Fruit fly (Drosophila melanogaster) Kc167 (cell line): ENCODE results near the gene CG14650.

Experiments
- Myc ChIP-seq: fragments of >200 bp; optimal IDR thresholded peaks from 2 replicates; lab custom pipeline; 2017; ENCODE audit warnings: missing external identifiers
- Sin3A ChIP-seq: fragments of >200 bp; optimal IDR thresholded peaks from 2 replicates; lab custom pipeline; 2018; ENCODE audit warnings: missing external identifiers
- h ChIP-seq: fragments of >200 bp; optimal IDR thresholded peaks from 3 replicates; lab custom pipeline; 2018; ENCODE audit warnings: missing external identifiers
- insv ChIP-seq: fragments of >200 bp; optimal IDR thresholded peaks from 3 replicates; lab custom pipeline; 2018; ENCODE audit warnings: missing external identifiers
- psq ChIP-seq: fragments of >200 bp; optimal IDR thresholded peaks from 2 replicates; lab custom pipeline; 2017; ENCODE audit warnings: missing external identifiers
- ttk ChIP-seq: sonication (Bioruptor generic); optimal IDR thresholded peaks from 2 replicates; lab custom pipeline; 2017; ENCODE audit warnings: missing external identifiers

Gene CG14650

dm6 chr3R:4403706-4404392 lies 33.3 kb upstream of the CG14650 start:
- TF ChIP-seq h (no peak), Sin3A (lab: Kevin White, UChicago) (no peak), psq (no peak), ttk (no peak), Myc (no peak), insv (no peak)

- no peak for TF ChIP-seq Sin3A (lab: Kevin White, UChicago)
- TF ChIP-seq insv: no peak
- TF ChIP-seq psq: no peak
- TF ChIP-seq ttk: no peak
- TF ChIP-seq h: no peak
- no peak for TF ChIP-seq Myc
Measured at dm6 chr3R:4407325-4407724, 29.9 kb upstream of the CG14650 start.

dm6 chr3R:4416138-4416537 lies 21.0 kb upstream of the CG14650 start, which contains the start of gene CG31528:
Gene CG31528, plus strand, starts transcription at chr3R:4416438.
- no peak for TF ChIP-seq Sin3A (lab: Kevin White, UChicago)
- TF ChIP-seq insv: no peak
- no peak for TF ChIP-seq h
- no peak for TF ChIP-seq Myc
- TF ChIP-seq ttk: no peak
- TF ChIP-seq psq: no peak

dm6 chr3R:4419482-4419881 lies 17.7 kb upstream of the CG14650 start, which contains the start of gene CG32944:
Gene CG32944, minus strand, starts transcription at chr3R:4419578.
- TF ChIP-seq h (no peak), ttk (no peak)

dm6 chr3R:4426730-4427129 lies 10.5 kb upstream of the CG14650 start, which contains the start of gene CG31525:
Gene CG31525, plus strand, starts transcription at chr3R:4427030.
- TF ChIP-seq Myc (no peak), ttk (no peak), Sin3A (lab: Kevin White, UChicago) (no peak), psq (no peak), h (no peak), insv (no peak)

dm6 chr3R:4428585-4429464 lies 8.4 kb upstream of the CG14650 start, which contains the start of gene srl:
Gene srl, minus strand, starts transcription at chr3R:4429335.
- TF ChIP-seq psq (no peak), insv (no peak), Myc (no peak), ttk (no peak), Sin3A (lab: Kevin White, UChicago) (no peak), h (no peak)

dm6 chr3R:4433441-4434077 lies 3.6 kb upstream of the CG14650 start, which contains the start of the genes eIF3a and CG1074:
Gene eIF3a, minus strand, starts transcription at chr3R:4433895.
Gene CG1074, plus strand, starts transcription at chr3R:4433965.
- no peak for TF ChIP-seq psq
- TF ChIP-seq h: no peak
- no peak for TF ChIP-seq insv
- TF ChIP-seq ttk: no peak
- TF ChIP-seq Sin3A (lab: Kevin White, UChicago): no peak
- no peak for TF ChIP-seq Myc

dm6 chr3R:4437817-4438216 lies 630 bp downstream of the CG14650 start:
- no peak for TF ChIP-seq psq
- TF ChIP-seq insv: no peak
- no peak for TF ChIP-seq Myc
- TF ChIP-seq h: no peak
- no peak for TF ChIP-seq Sin3A (lab: Kevin White, UChicago)
- peak; percentile 93 for TF ChIP-seq ttk

dm6 chr3R:4445083-4445482 lies 7.9 kb downstream of the CG14650 start:
- TF ChIP-seq h (no peak), Myc (no peak), psq (no peak), Sin3A (lab: Kevin White, UChicago) (no peak), insv (no peak), ttk (no peak)

dm6 chr3R:4446455-4447224 lies 9.5 kb downstream of the CG14650 start:
- TF ChIP-seq ttk (no peak), Sin3A (lab: Kevin White, UChicago) (no peak), Myc (no peak), insv (no peak), psq (no peak), h (no peak)

dm6 chr3R:4449256-4449655 lies 12.1 kb downstream of the CG14650 start:
- TF ChIP-seq psq (no peak), Myc (no peak), ttk (no peak), h (no peak), Sin3A (lab: Kevin White, UChicago) (no peak), insv (no peak)

- TF ChIP-seq h (no peak), Sin3A (lab: Kevin White, UChicago) (no peak), ttk (no peak), psq (no peak)
Measured at dm6 chr3R:4450721-4451120, 13.5 kb downstream of the CG14650 start.
